Fruit fly (Drosophila melanogaster) whole organism, embryonic: Measurements from ENCODE around the gene CG33093.

ENCODE experiments used
- Abd-B ChIP-seq: fragments of 200-800 bp; sonication (Bioruptor generic); optimal IDR thresholded peaks from 2 replicates; lab custom pipeline; 2018; ENCODE audit warnings: missing biosample characterization, mild to moderate bottlenecking, missing genetic modification characterization, moderate library complexity
- Atf6 ChIP-seq: fragments of 200-800 bp; sonication (Bioruptor generic); IDR thresholded peaks from 2 replicates; pipeline ENCODE4 v1.3.6; 2022; ENCODE audit warnings: missing biosample characterization, missing genetic modification characterization
- B-H2 ChIP-seq: fragments of 200-800 bp; sonication (Bioruptor generic); optimal IDR thresholded peaks from 2 replicates; lab custom pipeline; 2018; ENCODE audit warnings: missing biosample characterization, mild to moderate bottlenecking, missing genetic modification characterization
- BtbVII ChIP-seq: fragments of 200-800 bp; sonication (Bioruptor generic); optimal IDR thresholded peaks from 3 replicates; lab custom pipeline; 2017; ENCODE audit warnings: missing biosample characterization, mild to moderate bottlenecking, missing genetic modification characterization
- CG10274 ChIP-seq: fragments of 200-800 bp; sonication (Bioruptor generic); optimal IDR thresholded peaks from 3 replicates; lab custom pipeline; 2017; ENCODE audit warnings: missing biosample characterization, mild to moderate bottlenecking, missing genetic modification characterization
- CG10366 ChIP-seq: fragments of 200-800 bp; sonication (Bioruptor generic); IDR thresholded peaks from 2 replicates; pipeline ENCODE4 v1.3.6; 2022; ENCODE audit warnings: missing biosample characterization, missing genetic modification characterization
- CG11504 ChIP-seq: fragments of 200-800 bp; sonication (Bioruptor generic); optimal IDR thresholded peaks from 3 replicates; lab custom pipeline; 2019; ENCODE audit warnings: missing biosample characterization, mild to moderate bottlenecking, missing genetic modification characterization, moderate library complexity
- CG12744 ChIP-seq: fragments of 200-800 bp; sonication (Bioruptor generic); optimal IDR thresholded peaks from 2 replicates; lab custom pipeline; 2016; ENCODE audit warnings: missing biosample characterization, missing genetic modification characterization
- CG12769 ChIP-seq: fragments of 200-800 bp; sonication (Bioruptor generic); optimal IDR thresholded peaks from 2 replicates; lab custom pipeline; 2019; ENCODE audit warnings: missing biosample characterization, mild to moderate bottlenecking, missing genetic modification characterization, moderate library complexity
- CG13296 ChIP-seq: fragments of 200-800 bp; sonication (Bioruptor generic); optimal IDR thresholded peaks from 3 replicates; lab custom pipeline; 2018; ENCODE audit warnings: missing biosample characterization, mild to moderate bottlenecking, missing genetic modification characterization
- CG13894 ChIP-seq: fragments of 200-800 bp; sonication (Bioruptor generic); optimal IDR thresholded peaks from 3 replicates; lab custom pipeline; 2018; ENCODE audit warnings: missing biosample characterization, mild to moderate bottlenecking, missing genetic modification characterization, moderate library complexity
- CG1602 ChIP-seq: fragments of 200-800 bp; sonication (Bioruptor generic); optimal IDR thresholded peaks from 3 replicates; lab custom pipeline; 2016; ENCODE audit warnings: missing biosample characterization, missing genetic modification characterization
- CG17328 ChIP-seq: fragments of 200-800 bp; sonication (Bioruptor generic); IDR thresholded peaks from 2 replicates; pipeline ENCODE4 v1.3.6; 2022; ENCODE audit warnings: missing biosample characterization, missing genetic modification characterization
- CG17359 ChIP-seq: fragments of 200-800 bp; sonication (Bioruptor generic); optimal IDR thresholded peaks from 3 replicates; lab custom pipeline; 2018; ENCODE audit warnings: missing biosample characterization, mild to moderate bottlenecking, missing genetic modification characterization, moderate library complexity
- CG2712 ChIP-seq: fragments of 200-800 bp; optimal IDR thresholded peaks from 3 replicates; lab custom pipeline; 2019; ENCODE audit warnings: missing biosample characterization, mild to moderate bottlenecking, missing genetic modification characterization, moderate library complexity
- CG31388 ChIP-seq: fragments of 200-800 bp; sonication (Bioruptor generic); optimal IDR thresholded peaks from 2 replicates; lab custom pipeline; 2016; ENCODE audit warnings: missing biosample characterization, missing genetic modification characterization
- CG32532 ChIP-seq: fragments of 200-800 bp; sonication (Bioruptor generic); IDR thresholded peaks from 2 replicates; pipeline ENCODE4 v1.3.6; 2022; ENCODE audit warnings: missing biosample characterization, missing genetic modification characterization
- CG34376 ChIP-seq: fragments of 200-800 bp; sonication (Bioruptor generic); optimal IDR thresholded peaks from 2 replicates; lab custom pipeline; 2018; ENCODE audit warnings: missing biosample characterization, mild to moderate bottlenecking, missing genetic modification characterization
- CG7928 ChIP-seq: fragments of 200-800 bp; sonication (Bioruptor generic); optimal IDR thresholded peaks from 2 replicates; lab custom pipeline; 2017; ENCODE audit warnings: missing biosample characterization, mild to moderate bottlenecking, missing genetic modification characterization
- CG7987 ChIP-seq: fragments of 200-800 bp; sonication (Bioruptor generic); optimal IDR thresholded peaks from 2 replicates; lab custom pipeline; 2018; ENCODE audit warnings: missing biosample characterization, mild to moderate bottlenecking, missing genetic modification characterization, moderate library complexity
- CG8944 ChIP-seq: fragments of 200-800 bp; sonication (Bioruptor generic); optimal IDR thresholded peaks from 3 replicates; lab custom pipeline; 2016; ENCODE audit warnings: missing biosample characterization, missing genetic modification characterization
- Dip2 ChIP-seq: fragments of 200-800 bp; sonication (Bioruptor generic); IDR thresholded peaks from 2 replicates; pipeline ENCODE4 v1.3.6; 2022; ENCODE audit warnings: missing biosample characterization, missing genetic modification characterization
- E2f1 ChIP-seq: fragments of 200-800 bp; sonication (Bioruptor generic); IDR thresholded peaks from 2 replicates; pipeline ENCODE4 v1.3.6; 2022; ENCODE audit warnings: missing biosample characterization, missing genetic modification characterization
- Ets65A ChIP-seq: fragments of 200-800 bp; sonication (Bioruptor generic); peaks from one replicate; lab custom pipeline; 2016; ENCODE audit warnings: missing biosample characterization, missing genetic modification characterization
- GATAe ChIP-seq: fragments of 200-800 bp; sonication (Bioruptor generic); conservative IDR thresholded peaks from 2 replicates; pipeline ENCODE4 v1.3.6; 2022; ENCODE audit warnings: missing biosample characterization, missing genetic modification characterization
- HLH3B ChIP-seq: fragments of 200-800 bp; sonication (Bioruptor generic); IDR thresholded peaks from 2 replicates; pipeline ENCODE4 v1.3.6; 2022; ENCODE audit warnings: missing biosample characterization, missing genetic modification characterization
- HLH54F ChIP-seq: fragments of 200-800 bp; sonication (Bioruptor generic); optimal IDR thresholded peaks from 3 replicates; lab custom pipeline; 2016; ENCODE audit warnings: missing biosample characterization, missing genetic modification characterization
- HLHmδ ChIP-seq: fragments of 200-800 bp; sonication (Bioruptor generic); optimal IDR thresholded peaks from 2 replicates; lab custom pipeline; 2018; ENCODE audit warnings: missing biosample characterization, mild to moderate bottlenecking, missing genetic modification characterization, moderate library complexity
- Hr51 ChIP-seq, 2 experiments: fragments of 200-800 bp; sonication (Bioruptor generic); optimal IDR thresholded peaks; 2 replicates in 1 of 2; 3 replicates in 1 of 2; lab custom pipeline; 2016 to 2018; ENCODE audit warnings: missing biosample characterization in 2 of 2, missing genetic modification characterization in 2 of 2, mild to moderate bottlenecking in 1 of 2, moderate library complexity in 1 of 2
- Jarid2 ChIP-seq: fragments of 200-800 bp; sonication (Bioruptor generic); optimal IDR thresholded peaks from 3 replicates; lab custom pipeline; 2017; ENCODE audit warnings: mild to moderate bottlenecking, missing biosample characterization, missing genetic modification reagents, missing genetic modification characterization
- Med ChIP-seq: fragments of 200-800 bp; sonication (Bioruptor generic); peaks from one replicate; lab custom pipeline; 2016; ENCODE audit warnings: missing biosample characterization, missing genetic modification characterization, mild to moderate bottlenecking, inconsistent platforms, moderate library complexity
- Mes4 ChIP-seq: fragments of 200-800 bp; sonication (Bioruptor generic); optimal IDR thresholded peaks from 2 replicates; lab custom pipeline; 2016; ENCODE audit warnings: missing biosample characterization, missing genetic modification characterization
- Nf-YA ChIP-seq: fragments of 200-800 bp; sonication (Bioruptor generic); IDR thresholded peaks from 2 replicates; pipeline ENCODE4 v1.3.6; 2022; ENCODE audit warnings: missing biosample characterization, missing genetic modification characterization
- NfI ChIP-seq: fragments of 200-800 bp; sonication (Bioruptor generic); optimal IDR thresholded peaks from 3 replicates; lab custom pipeline; 2018; ENCODE audit warnings: missing biosample characterization, mild to moderate bottlenecking, missing genetic modification characterization, moderate library complexity
- Ravus ChIP-seq: fragments of 200-800 bp; sonication (Bioruptor generic); IDR thresholded peaks from 2 replicates; pipeline ENCODE4 v1.3.6; 2022; ENCODE audit warnings: missing biosample characterization, missing genetic modification characterization
- Taf1 ChIP-seq: fragments of 200-800 bp; sonication (Bioruptor generic); IDR thresholded peaks from 2 replicates; pipeline ENCODE4 v1.3.6; 2022; ENCODE audit warnings: missing biosample characterization, missing genetic modification characterization
- ara ChIP-seq: fragments of 200-800 bp; sonication (Bioruptor generic); IDR thresholded peaks from 2 replicates; pipeline ENCODE4 v1.3.6; 2022; ENCODE audit warnings: missing biosample characterization, missing genetic modification characterization
- dmrt99B ChIP-seq: fragments of 200-800 bp; sonication (Bioruptor generic); optimal IDR thresholded peaks from 2 replicates; lab custom pipeline; 2018; ENCODE audit warnings: missing biosample characterization, mild to moderate bottlenecking, missing genetic modification characterization, moderate library complexity
- eyg ChIP-seq: fragments of 200-800 bp; sonication (Bioruptor generic); optimal IDR thresholded peaks from 3 replicates; lab custom pipeline; 2016; ENCODE audit warnings: missing biosample characterization, missing genetic modification characterization
- ftz-f1 ChIP-seq: fragments of 200-800 bp; sonication (Bioruptor generic); optimal IDR thresholded peaks from 2 replicates; lab custom pipeline; 2016; ENCODE audit warnings: missing biosample characterization, missing genetic modification characterization
- gem ChIP-seq: fragments of 200-800 bp; sonication (Bioruptor generic); optimal IDR thresholded peaks from 2 replicates; lab custom pipeline; 2019; ENCODE audit warnings: missing biosample characterization, mild to moderate bottlenecking, missing genetic modification characterization, moderate library complexity
- gt ChIP-seq: fragments of 200-800 bp; sonication (Bioruptor generic); IDR thresholded peaks from 2 replicates; pipeline ENCODE4 v1.3.6; 2022; ENCODE audit warnings: missing biosample characterization, missing genetic modification characterization
- jumu ChIP-seq: fragments of 200-800 bp; sonication (Bioruptor generic); optimal IDR thresholded peaks from 3 replicates; lab custom pipeline; 2016; ENCODE audit warnings: missing biosample characterization, missing genetic modification characterization
- odd ChIP-seq: fragments of 200-800 bp; sonication (Bioruptor generic); optimal IDR thresholded peaks from 2 replicates; lab custom pipeline; 2017; ENCODE audit warnings: missing biosample characterization, mild to moderate bottlenecking, missing genetic modification characterization
- ro ChIP-seq: fragments of 200-800 bp; sonication (Bioruptor generic); IDR thresholded peaks from 2 replicates; pipeline ENCODE4 v1.3.6; 2022; ENCODE audit warnings: missing biosample characterization, missing genetic modification characterization
- row ChIP-seq: fragments of 200-800 bp; sonication (Bioruptor generic); IDR thresholded peaks from 3 replicates; pipeline ENCODE4 v1.3.6; 2022; ENCODE audit warnings: missing biosample characterization, missing genetic modification characterization
- sens ChIP-seq: fragments of 200-800 bp; sonication (Bioruptor generic); peaks from one replicate; lab custom pipeline; 2016; ENCODE audit warnings: missing biosample characterization, missing genetic modification characterization
- sens-2 ChIP-seq: fragments of 200-800 bp; sonication (Bioruptor generic); IDR thresholded peaks from 2 replicates; pipeline ENCODE4 v1.3.6; 2022; ENCODE audit warnings: missing biosample characterization, missing genetic modification characterization
- sim ChIP-seq: fragments of 200-800 bp; sonication (Bioruptor generic); IDR thresholded peaks from 2 replicates; pipeline ENCODE4 v1.3.6; 2022; ENCODE audit warnings: missing biosample characterization, missing genetic modification characterization
- sqz ChIP-seq: fragments of 200-800 bp; sonication (Bioruptor generic); optimal IDR thresholded peaks from 3 replicates; lab custom pipeline; 2018; ENCODE audit warnings: missing biosample characterization, mild to moderate bottlenecking, missing genetic modification characterization
- toy ChIP-seq: fragments of 200-800 bp; sonication (Bioruptor generic); IDR thresholded peaks from 2 replicates; pipeline ENCODE4 v1.3.6; 2022; ENCODE audit warnings: missing biosample characterization, missing genetic modification characterization
- vnd ChIP-seq: fragments of 200-800 bp; sonication (Bioruptor generic); IDR thresholded peaks from 3 replicates; pipeline ENCODE4 v1.3.6; 2022; ENCODE audit warnings: missing biosample characterization, missing genetic modification characterization; ENCODE audit not compliant: partially characterized antibody
- yki ChIP-seq: fragments of >200 bp; optimal IDR thresholded peaks from 3 replicates; lab custom pipeline; 2018

The CG33093 gene

dm6 chr3R:22538877-22539276, 7.2 kb upstream of the CG33093 start:
- no peak for TF ChIP-seq CG7987 (GFP tag; lab: Kevin White, UChicago)
- no peak for TF ChIP-seq odd
- no peak for TF ChIP-seq CG7928 (GFP tag; lab: Kevin White, UChicago)
- no peak for TF ChIP-seq eyg (GFP tag; lab: Kevin White, UChicago)
- TF ChIP-seq row (GFP tag; lab: Robert Waterston, UW) = 0 out of 3 replicates have a peak, but pooled peaks have one; percentile 17
- TF ChIP-seq CG8944 = no peak
- TF ChIP-seq CG12769 (tag; lab: Kevin White, UChicago) = no peak
- no peak for TF ChIP-seq ro (GFP tag; lab: Robert Waterston, UW)
- no peak for TF ChIP-seq Nf-YA (GFP tag; lab: Robert Waterston, UW)
- TF ChIP-seq Hr51 (GFP tag; optimal IDR thresholded peaks at IDR 0.05; lab: Kevin White, UChicago) = peak in 1 of 2 experiments; percentile 50
- TF ChIP-seq Abd-B (GFP tag; lab: Kevin White, UChicago) = no peak
- no peak for TF ChIP-seq sqz (GFP tag; lab: Kevin White, UChicago)
- no peak for TF ChIP-seq Taf1
- TF ChIP-seq dmrt99B = peak; percentile 48
- TF ChIP-seq jumu (GFP tag; lab: Kevin White, UChicago) = no peak
- peak; percentile 36 for TF ChIP-seq gem
- TF ChIP-seq CG32532 = 0 out of 2 replicates have a peak, but pooled peaks have one; percentile 13
- peak; percentile 60 for TF ChIP-seq sens
- no peak for TF ChIP-seq CG12744
- no peak for TF ChIP-seq toy (GFP tag; lab: Robert Waterston, UW)
- TF ChIP-seq vnd (GFP tag; lab: Robert Waterston, UW) = no peak
- TF ChIP-seq CG13894 (tag; lab: Kevin White, UChicago) = no peak
- TF ChIP-seq gt (GFP tag; lab: Robert Waterston, UW) = no peak
- no peak for TF ChIP-seq Mes4 (GFP tag; lab: Kevin White, UChicago)
- TF ChIP-seq Dip2 (GFP tag; lab: Robert Waterston, UW) = no peak
- TF ChIP-seq CG17328 = no peak; the same call in 1 of the 2 replicates
- no peak for TF ChIP-seq HLHmδ
- TF ChIP-seq NfI (GFP tag; lab: Kevin White, UChicago) = no peak
- TF ChIP-seq ftz-f1 (GFP tag; lab: Kevin White, UChicago) = no peak
- no peak for TF ChIP-seq BtbVII (GFP tag; lab: Kevin White, UChicago)
- peak; percentile 38 for TF ChIP-seq CG11504
- no peak for TF ChIP-seq ara (GFP tag; lab: Robert Waterston, UW)
- TF ChIP-seq Ravus = no peak
- no peak for TF ChIP-seq CG13296 (GFP tag; lab: Kevin White, UChicago)
- TF ChIP-seq CG10366 (GFP tag; lab: Robert Waterston, UW) = peak; percentile 29; the same call in 1 of the 2 replicates
- no peak for TF ChIP-seq yki (lab: Kevin White, UChicago)
- TF ChIP-seq E2f1 (GFP tag; lab: Robert Waterston, UW) = no peak
- no peak for TF ChIP-seq sim
- peak; percentile 57 for TF ChIP-seq Ets65A (GFP tag; lab: Kevin White, UChicago)
- no peak for TF ChIP-seq CG10274 (GFP tag; lab: Kevin White, UChicago)
- TF ChIP-seq B-H2 = no peak
- TF ChIP-seq CG31388 (GFP tag; lab: Kevin White, UChicago) = no peak
- TF ChIP-seq CG17359 (tag; lab: Kevin White, UChicago) = peak; percentile 13
- TF ChIP-seq Atf6 (GFP tag; lab: Robert Waterston, UW) = no peak
- no peak for TF ChIP-seq Jarid2
- TF ChIP-seq Med (GFP tag; lab: Kevin White, UChicago) = peak; percentile 37
- no peak for TF ChIP-seq GATAe (GFP tag; lab: Robert Waterston, UW)
- no peak for TF ChIP-seq sens-2 (GFP tag; lab: Robert Waterston, UW)
- TF ChIP-seq CG2712 (tag; lab: Kevin White, UChicago) = peak; percentile 6
- TF ChIP-seq HLH3B (GFP tag; lab: Robert Waterston, UW) = no peak
- TF ChIP-seq HLH54F (GFP tag; lab: Kevin White, UChicago) = no peak
- no peak for TF ChIP-seq CG1602 (GFP tag; lab: Kevin White, UChicago)
- TF ChIP-seq CG34376 (GFP tag; lab: Kevin White, UChicago) = no peak
